Worm (Caenorhabditis elegans) whole organism, mixed stage, embryonic: ENCODE data around the gene msp-56.

Source experiments
- ces-1 ChIP-seq: fragments of 150-350 bp; optimal IDR thresholded peaks from 2 replicates; lab custom pipeline; 2014; ENCODE audit warnings: missing biosample characterization, missing genetic modification reagents, missing genetic modification characterization
- elt-1 ChIP-seq: sonication (generic microtip); optimal IDR thresholded peaks from 2 replicates; lab custom pipeline; 2017; ENCODE audit warnings: missing genetic modification characterization, mild to moderate bottlenecking, missing compliant biosample characterization, antibody characterized with exemption, moderate library complexity, borderline replicate concordance; ENCODE audit not compliant: insufficient read depth
- flh-1 ChIP-seq: fragments of 200-800 bp; sonication (Bioruptor generic); optimal IDR thresholded peaks from 2 replicates; lab custom pipeline; 2018; ENCODE audit warnings: mild to moderate bottlenecking, missing genetic modification characterization, moderate library complexity, missing compliant biosample characterization
- hlh-1 ChIP-seq: fragments of 150-350 bp; optimal IDR thresholded peaks from 2 replicates; lab custom pipeline; 2014; ENCODE audit warnings: missing biosample characterization, missing genetic modification reagents, missing genetic modification characterization
- lsy-2 ChIP-seq: fragments of 150-350 bp; optimal IDR thresholded peaks from 2 replicates; lab custom pipeline; 2014; ENCODE audit warnings: missing biosample characterization, missing genetic modification characterization
- mep-1 ChIP-seq: fragments of 150-350 bp; optimal IDR thresholded peaks from 2 replicates; lab custom pipeline; 2017; ENCODE audit warnings: missing biosample characterization, missing genetic modification reagents, missing genetic modification characterization, inconsistent platforms
- nhr-28 ChIP-seq: fragments of 150-350 bp; optimal IDR thresholded peaks from 2 replicates; lab custom pipeline; 2014; ENCODE audit warnings: missing biosample characterization, missing genetic modification characterization
- nhr-76 ChIP-seq: sonication (generic microtip); optimal IDR thresholded peaks from 2 replicates; lab custom pipeline; 2017; ENCODE audit warnings: missing biosample characterization, missing genetic modification characterization
- pha-4 ChIP-seq: fragments of 150-350 bp; optimal IDR thresholded peaks from 2 replicates; lab custom pipeline; 2018; ENCODE audit warnings: missing biosample characterization, missing genetic modification reagents, missing genetic modification characterization
- sptf-1 ChIP-seq: sonication (generic microtip); optimal IDR thresholded peaks from 2 replicates; lab custom pipeline; 2017; ENCODE audit warnings: mild to moderate bottlenecking, missing genetic modification characterization, moderate library complexity, missing compliant biosample characterization
- unc-120 ChIP-seq: sonication (generic microtip); optimal IDR thresholded peaks from 2 replicates; lab custom pipeline; 2017; ENCODE audit warnings: missing genetic modification characterization, missing compliant biosample characterization; ENCODE audit not compliant: poor library complexity, severe bottlenecking
- unc-62 ChIP-seq: fragments of 150-350 bp; optimal IDR thresholded peaks from 2 replicates; lab custom pipeline; 2014; ENCODE audit warnings: missing biosample characterization, missing genetic modification reagents, missing genetic modification characterization
- ztf-11 ChIP-seq: fragments of 150-350 bp; optimal IDR thresholded peaks from 2 replicates; lab custom pipeline; 2014; ENCODE audit warnings: missing biosample characterization, missing genetic modification characterization

- TF ChIP-seq nhr-28 (tag; lab: Kevin White, UChicago) (no peak), mep-1 (tag; lab: Kevin White, UChicago) (no peak), nhr-76 (tag; lab: Kevin White, UChicago) (no peak), unc-62 (GFP tag; lab: Kevin White, UChicago) (no peak), elt-1 (no peak), pha-4 (no peak), ztf-11 (tag; lab: Kevin White, UChicago) (no peak), ces-1 (no peak), hlh-1 (no peak), unc-120 (tag; lab: Kevin White, UChicago) (no peak), lsy-2 (tag; lab: Kevin White, UChicago) (no peak), flh-1 (GFP tag; lab: Kevin White, UChicago) (no peak), sptf-1 (tag; lab: Kevin White, UChicago) (no peak)
These were observed 42.2 kb upstream of the msp-56 start, which contains the start of gene fat-4 for ce11 chrIV:9799129-9799528.
